Fruit fly (Drosophila melanogaster) whole organism, wandering third instar larva: ENCODE data around the gene Shab.

Experiments
- Abd-B ChIP-seq: fragments of >200 bp; optimal IDR thresholded peaks from 2 replicates; lab custom pipeline; 2017; ENCODE audit warnings: missing biosample characterization, missing genetic modification characterization
- CG32264 ChIP-seq: fragments of 200-800 bp; sonication (Bioruptor generic); optimal IDR thresholded peaks from 2 replicates; lab custom pipeline; 2016; ENCODE audit warnings: missing biosample characterization, missing genetic modification characterization
- CG9705 ChIP-seq: fragments of 200-800 bp; sonication (Bioruptor generic); optimal IDR thresholded peaks from 2 replicates; lab custom pipeline; 2018; ENCODE audit warnings: missing biosample characterization, mild to moderate bottlenecking, missing genetic modification characterization
- CrebA ChIP-seq: fragments of 200-800 bp; sonication (Bioruptor generic); optimal IDR thresholded peaks from 2 replicates; lab custom pipeline; 2016; ENCODE audit warnings: missing biosample characterization, mild to moderate bottlenecking, missing genetic modification characterization, borderline replicate concordance
- Dfd ChIP-seq: fragments of >200 bp; optimal IDR thresholded peaks from 2 replicates; lab custom pipeline; 2017; ENCODE audit warnings: missing biosample characterization, missing genetic modification characterization
- Dif ChIP-seq: fragments of 200-275, 200-300 bp; sonication (Bioruptor generic); optimal IDR thresholded peaks from 2 replicates; lab custom pipeline; 2018; ENCODE audit warnings: missing biosample characterization, missing genetic modification characterization; ENCODE audit not compliant: partially characterized antibody
- GATAd ChIP-seq: sonication (Bioruptor generic); optimal IDR thresholded peaks from 2 replicates; lab custom pipeline; 2016; ENCODE audit warnings: missing biosample characterization, missing genetic modification characterization
- HLH106 ChIP-seq: fragments of 200-800 bp; optimal IDR thresholded peaks from 3 replicates; lab custom pipeline; 2019; ENCODE audit warnings: missing biosample characterization, mild to moderate bottlenecking, missing genetic modification characterization, moderate library complexity
- Hnf4 ChIP-seq: fragments of 200-800 bp; sonication (Bioruptor generic); optimal IDR thresholded peaks from 2 replicates; lab custom pipeline; 2016; ENCODE audit warnings: missing biosample characterization, mild to moderate bottlenecking, missing genetic modification characterization
- Hr78 ChIP-seq: fragments of >200 bp; optimal IDR thresholded peaks from 2 replicates; lab custom pipeline; 2017; ENCODE audit warnings: missing biosample characterization, missing genetic modification characterization
- Hr83 ChIP-seq: fragments of 200-300 bp; sonication (Bioruptor generic); optimal IDR thresholded peaks from 2 replicates; lab custom pipeline; 2016; ENCODE audit warnings: missing biosample characterization, mild to moderate bottlenecking, missing genetic modification characterization, moderate library complexity; ENCODE audit not compliant: poor library complexity, severe bottlenecking
- Jra ChIP-seq: sonication (Bioruptor generic); optimal IDR thresholded peaks from 2 replicates; lab custom pipeline; 2016; ENCODE audit warnings: missing biosample characterization, missing genetic modification characterization
- Mio ChIP-seq: sonication (Bioruptor generic); optimal IDR thresholded peaks from 2 replicates; lab custom pipeline; 2016; ENCODE audit warnings: missing biosample characterization, missing genetic modification characterization
- Myc ChIP-seq: fragments of >200 bp; optimal IDR thresholded peaks from 2 replicates; lab custom pipeline; 2017
- N ChIP-seq: fragments of >200 bp; optimal IDR thresholded peaks from 2 replicates; lab custom pipeline; 2018; ENCODE audit warnings: missing biosample characterization, missing external identifiers, missing genetic modification characterization
- OdsH ChIP-seq: fragments of 200-800 bp; sonication (Bioruptor generic); optimal IDR thresholded peaks from 2 replicates; lab custom pipeline; 2016; ENCODE audit warnings: missing biosample characterization, mild to moderate bottlenecking, missing genetic modification characterization
- Rel ChIP-seq, 2 experiments: fragments of 200-800 bp; sonication (Bioruptor generic) in 1 of 2; optimal IDR thresholded peaks; 2 replicates in 1 of 2; 3 replicates in 1 of 2; lab custom pipeline; 2016 to 2019; ENCODE audit warnings: mild to moderate bottlenecking in 2 of 2, missing biosample characterization in 2 of 2, missing genetic modification characterization in 2 of 2, moderate library complexity in 1 of 2
- Sp1 ChIP-seq: fragments of 200-800 bp; sonication (Bioruptor generic); optimal IDR thresholded peaks from 3 replicates; lab custom pipeline; 2019; ENCODE audit warnings: missing biosample characterization, mild to moderate bottlenecking, missing genetic modification characterization, moderate library complexity
- Vsx2 ChIP-seq: fragments of 200-300, 225-300 bp; sonication (Bioruptor generic); optimal IDR thresholded peaks from 2 replicates; lab custom pipeline; 2018; ENCODE audit warnings: missing biosample characterization, missing genetic modification characterization; ENCODE audit not compliant: partially characterized antibody
- br ChIP-seq: fragments of 200-800 bp; sonication (Bioruptor generic); optimal IDR thresholded peaks from 2 replicates; lab custom pipeline; 2016; ENCODE audit warnings: missing biosample characterization, missing genetic modification characterization
- brk ChIP-seq: fragments of 200-800 bp; sonication (Bioruptor generic); optimal IDR thresholded peaks from 2 replicates; lab custom pipeline; 2016; ENCODE audit warnings: missing biosample characterization, mild to moderate bottlenecking, missing genetic modification characterization
- dl ChIP-seq, 2 experiments: fragments of 175-275, 200-275 bp in 1 of 2; fragments of 200-275 bp in 1 of 2; sonication (Bioruptor generic); optimal IDR thresholded peaks; lab custom pipeline; 2018; ENCODE audit warnings: mild to moderate bottlenecking in 2 of 2, missing biosample characterization in 2 of 2, missing genetic modification characterization in 2 of 2, moderate library complexity in 2 of 2; ENCODE audit not compliant: partially characterized antibody in 2 of 2, insufficient read depth in 1 of 2
- dmrt93B ChIP-seq: fragments of 200-800 bp; sonication (Bioruptor generic); optimal IDR thresholded peaks from 2 replicates; lab custom pipeline; 2018; ENCODE audit warnings: missing biosample characterization, mild to moderate bottlenecking, missing genetic modification characterization
- dsf ChIP-seq: sonication (Bioruptor generic); optimal IDR thresholded peaks from 2 replicates; lab custom pipeline; 2016; ENCODE audit warnings: missing biosample characterization, missing genetic modification characterization, borderline replicate concordance
- ey ChIP-seq: fragments of 200-800 bp; sonication (Bioruptor generic); optimal IDR thresholded peaks from 2 replicates; lab custom pipeline; 2016; ENCODE audit warnings: missing biosample characterization, missing genetic modification characterization
- foxo ChIP-seq, 2 experiments: fragments of 200-800 bp; sonication (Bioruptor generic); optimal IDR thresholded peaks; 2 replicates in 1 of 2; 3 replicates in 1 of 2; lab custom pipeline; 2016 to 2017; ENCODE audit warnings: missing biosample characterization in 2 of 2, missing genetic modification characterization in 2 of 2
- fru ChIP-seq: fragments of 200-800 bp; sonication (Bioruptor generic); optimal IDR thresholded peaks from 3 replicates; lab custom pipeline; 2016; ENCODE audit warnings: missing biosample characterization, mild to moderate bottlenecking, missing genetic modification characterization
- h ChIP-seq: fragments of 200-800 bp; sonication (Bioruptor generic); optimal IDR thresholded peaks from 3 replicates; lab custom pipeline; 2016; ENCODE audit warnings: missing biosample characterization, mild to moderate bottlenecking, missing genetic modification characterization
- jim ChIP-seq: fragments of 175-275, 200-325 bp; sonication (Bioruptor generic); optimal IDR thresholded peaks from 2 replicates; lab custom pipeline; 2016; ENCODE audit warnings: missing biosample characterization, mild to moderate bottlenecking, missing genetic modification characterization
- lola ChIP-seq: fragments of >200 bp; optimal IDR thresholded peaks from 2 replicates; lab custom pipeline; 2017; ENCODE audit warnings: missing biosample characterization, missing genetic modification characterization
- pan ChIP-seq: fragments of >200 bp; optimal IDR thresholded peaks from 2 replicates; lab custom pipeline; 2017
- psq ChIP-seq: fragments of 200-800 bp; sonication (Bioruptor generic); optimal IDR thresholded peaks from 3 replicates; lab custom pipeline; 2017; ENCODE audit warnings: missing biosample characterization, mild to moderate bottlenecking, missing genetic modification characterization, moderate library complexity
- rgr ChIP-seq: fragments of 200-800 bp; sonication (Bioruptor generic); optimal IDR thresholded peaks from 3 replicates; lab custom pipeline; 2016; ENCODE audit warnings: missing biosample characterization, mild to moderate bottlenecking, missing genetic modification characterization
- sage ChIP-seq: fragments of 200-800 bp; sonication (Bioruptor generic); optimal IDR thresholded peaks from 2 replicates; lab custom pipeline; 2016; ENCODE audit warnings: missing biosample characterization, mild to moderate bottlenecking, missing genetic modification characterization
- sv ChIP-seq: fragments of 200-800 bp; sonication (Bioruptor generic); optimal IDR thresholded peaks from 3 replicates; lab custom pipeline; 2016; ENCODE audit warnings: missing biosample characterization, missing genetic modification characterization
- tai ChIP-seq: sonication (Bioruptor generic); optimal IDR thresholded peaks from 2 replicates; lab custom pipeline; 2016; ENCODE audit warnings: missing biosample characterization, missing genetic modification characterization
- usp ChIP-seq: fragments of >200 bp; optimal IDR thresholded peaks from 2 replicates; lab custom pipeline; 2017; ENCODE audit warnings: missing biosample characterization, missing genetic modification characterization
- woc ChIP-seq: sonication (Bioruptor generic); optimal IDR thresholded peaks from 2 replicates; lab custom pipeline; 2016; ENCODE audit warnings: missing biosample characterization, mild to moderate bottlenecking, missing genetic modification characterization

Gene Shab

DNA sequence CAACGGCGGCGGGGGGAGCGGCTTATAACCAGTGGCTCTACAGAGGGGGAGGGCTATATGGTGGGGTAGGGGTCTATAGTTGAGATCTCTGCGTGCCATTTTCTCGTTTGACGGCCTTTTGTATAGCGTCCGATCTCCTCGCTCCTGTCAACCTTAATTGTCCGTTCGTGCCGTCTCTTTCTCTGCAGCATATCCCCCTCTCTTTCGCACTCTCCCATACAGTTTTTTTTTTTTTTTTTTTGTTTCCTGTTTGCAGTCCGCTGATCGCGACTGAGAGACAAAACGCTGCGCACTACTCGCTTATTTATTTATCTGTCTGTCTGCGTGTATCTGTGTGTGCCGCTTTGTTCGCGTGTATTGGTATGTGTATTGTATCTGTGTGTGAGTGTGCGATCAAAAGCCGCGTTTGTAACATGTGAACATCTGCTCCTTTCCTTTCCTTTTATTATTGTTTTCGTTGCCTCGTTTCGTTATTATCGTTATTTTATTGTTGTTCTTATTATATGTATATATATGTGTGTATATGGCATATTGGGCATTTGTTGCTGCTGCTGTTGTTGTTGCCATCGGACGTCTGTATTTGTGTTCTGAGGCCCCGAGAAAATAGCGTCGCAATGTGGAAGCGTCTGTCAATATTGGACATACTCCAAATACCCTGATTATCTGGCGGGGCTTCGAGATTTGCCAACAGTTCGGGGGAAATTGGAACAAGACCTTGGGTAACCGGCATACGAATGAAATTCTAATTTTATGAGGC, 27.2 kb upstream of the Shab start:
- no peak for TF ChIP-seq Vsx2 (GFP tag; lab: Kevin White, UChicago)
- TF ChIP-seq woc = no peak
- TF ChIP-seq Dfd (GFP tag; lab: Kevin White, UChicago) = no peak
- no peak for TF ChIP-seq tai (GFP tag; lab: Kevin White, UChicago)
- no peak for TF ChIP-seq pan
- no peak for TF ChIP-seq Mio (GFP tag; lab: Kevin White, UChicago)
- TF ChIP-seq OdsH = no peak
- peak; percentile 60 for TF ChIP-seq psq

DNA sequence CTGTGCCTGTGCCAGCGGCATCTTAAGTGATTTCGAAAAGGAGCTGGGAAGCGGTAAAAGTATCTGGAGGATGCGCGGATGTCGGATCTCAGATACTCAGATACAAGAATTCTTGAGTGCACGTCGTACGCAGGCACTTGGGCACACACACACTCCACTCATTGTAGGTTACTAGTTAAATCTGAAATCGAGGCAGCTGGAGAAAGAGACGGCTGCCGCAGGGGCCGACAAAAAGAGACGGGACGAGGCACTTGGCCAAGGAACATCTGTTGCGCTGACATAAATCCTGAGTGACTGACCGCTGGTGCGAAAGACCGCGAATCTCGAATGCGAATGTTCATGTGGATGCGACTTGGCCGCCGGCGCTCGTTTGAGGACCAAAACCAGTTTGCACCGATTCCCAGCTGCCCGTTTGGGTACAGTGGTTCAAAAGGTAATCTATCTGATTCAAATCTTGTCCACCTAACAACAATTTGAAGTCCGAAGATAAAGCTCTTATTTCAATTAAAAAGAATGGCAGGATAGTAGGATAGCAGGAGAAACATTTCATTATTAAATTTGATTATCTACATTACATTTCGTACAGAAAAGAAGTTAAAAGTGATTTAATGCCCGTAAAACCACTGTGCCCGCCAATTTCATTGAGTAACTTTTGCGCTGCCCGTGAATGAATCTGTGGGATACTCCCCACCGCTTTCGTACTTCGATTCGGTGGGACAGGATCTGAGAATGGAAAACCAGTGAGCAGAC, 25.9 kb upstream of the Shab start:
- TF ChIP-seq br (GFP tag; lab: Kevin White, UChicago) = peak; percentile 87
- TF ChIP-seq Jra (GFP tag; lab: Kevin White, UChicago) = peak; percentile 53
- TF ChIP-seq brk (GFP tag; lab: Kevin White, UChicago) = peak; percentile 56
- TF ChIP-seq HLH106 (tag; lab: Kevin White, UChicago) = peak; percentile 77
- no peak for TF ChIP-seq dl (GFP tag; optimal IDR thresholded peaks at IDR 0.05; lab: Kevin White, UChicago; ENCODE audit: insufficient read depth in 1 of 2, partially characterized antibody in 2 of 2)
- TF ChIP-seq Rel (GFP tag; optimal IDR thresholded peaks at IDR 0.05; lab: Kevin White, UChicago) = no peak
- TF ChIP-seq Rel (tag; optimal IDR thresholded peaks at IDR 0.05; lab: Kevin White, UChicago) = no peak
- TF ChIP-seq Hnf4 (GFP tag; lab: Kevin White, UChicago) = peak; percentile 78
- TF ChIP-seq fru (GFP tag; lab: Kevin White, UChicago) = peak; percentile 90
- TF ChIP-seq usp (GFP tag; lab: Kevin White, UChicago) = no peak
- TF ChIP-seq dsf (GFP tag; lab: Kevin White, UChicago) = peak; percentile 22
- TF ChIP-seq lola = no peak
- TF ChIP-seq N = no peak
- TF ChIP-seq tai (GFP tag; lab: Kevin White, UChicago) = peak; percentile 20
- TF ChIP-seq CG32264 = peak; percentile 1
- no peak for TF ChIP-seq sv (GFP tag; lab: Kevin White, UChicago)
- no peak for TF ChIP-seq Mio (GFP tag; lab: Kevin White, UChicago)
- TF ChIP-seq pan = no peak
- no peak for TF ChIP-seq Hr78 (GFP tag; lab: Kevin White, UChicago)
- no peak for TF ChIP-seq jim (GFP tag; lab: Kevin White, UChicago)
- TF ChIP-seq rgr (GFP tag; lab: Kevin White, UChicago) = peak; percentile 80
- no peak for TF ChIP-seq Dif (GFP tag; lab: Kevin White, UChicago)
- peak; percentile 76 for TF ChIP-seq Sp1 (GFP tag; lab: Kevin White, UChicago)
- peak; percentile 33 for TF ChIP-seq sage
- peak; percentile 43 for TF ChIP-seq CrebA (GFP tag; lab: Kevin White, UChicago)
- TF ChIP-seq OdsH = peak; percentile 84
- TF ChIP-seq Dfd (GFP tag; lab: Kevin White, UChicago) = no peak
- no peak for TF ChIP-seq Hr83 (GFP tag; lab: Kevin White, UChicago)
- TF ChIP-seq woc = peak; percentile 84
- peak; percentile 48 for TF ChIP-seq CG9705 (GFP tag; lab: Kevin White, UChicago)
- peak; percentile 33 for TF ChIP-seq dmrt93B (GFP tag; lab: Kevin White, UChicago)
- TF ChIP-seq foxo (GFP tag; optimal IDR thresholded peaks at IDR 0.05; lab: Kevin White, UChicago) = peak in 1 of 2 experiments; percentile 90
- peak; percentile 85 for TF ChIP-seq h (GFP tag; lab: Kevin White, UChicago)
- no peak for TF ChIP-seq Abd-B (GFP tag; lab: Kevin White, UChicago)
- TF ChIP-seq GATAd (GFP tag; lab: Kevin White, UChicago) = no peak
- TF ChIP-seq Vsx2 (GFP tag; lab: Kevin White, UChicago) = no peak
- peak; percentile 78 for TF ChIP-seq psq
- TF ChIP-seq Myc (lab: Kevin White, UChicago) = no peak
- TF ChIP-seq ey = peak; percentile 77
